Worm (Caenorhabditis elegans) whole organism, L4 larva: ENCODE data around the gene ret-1.

ENCODE experiments used
- F49E8.2 ChIP-seq: sonication (generic microtip); optimal IDR thresholded peaks from 2 replicates; lab custom pipeline; 2016; ENCODE audit warnings: missing compliant biosample characterization, mild to moderate bottlenecking, missing genetic modification characterization, borderline replicate concordance
- ama-1 ChIP-seq: fragments of 150-350 bp; optimal IDR thresholded peaks from 2 replicates; lab custom pipeline; 2014; ENCODE audit warnings: inconsistent platforms, mixed read lengths
- arid-1 ChIP-seq: fragments of 200-800 bp; sonication (Bioruptor generic); conservative IDR thresholded peaks from 2 replicates; pipeline ENCODE4 v1.3.6; 2022; ENCODE audit warnings: missing genetic modification reagents, missing genetic modification characterization, missing compliant biosample characterization
- ces-1 ChIP-seq: fragments of 150-350 bp; sonication (generic microtip); optimal IDR thresholded peaks from 4 replicates; lab custom pipeline; 2014; ENCODE audit warnings: missing biosample characterization, missing genetic modification reagents, missing genetic modification characterization
- lin-39 ChIP-seq: fragments of 150-350 bp; optimal IDR thresholded peaks from 2 replicates; lab custom pipeline; 2014; ENCODE audit warnings: missing biosample characterization, missing genetic modification reagents, missing genetic modification characterization
- mdl-1 ChIP-seq, 2 experiments: fragments of 150-350 bp in 1 of 2; sonication (generic microtip) in 1 of 2; optimal IDR thresholded peaks; 2 replicates each; lab custom pipeline; 2014 to 2017; ENCODE audit warnings: missing biosample characterization in 2 of 2, missing genetic modification characterization in 2 of 2
- nhr-111 ChIP-seq: fragments of 200-800 bp; sonication (Bioruptor generic); optimal IDR thresholded peaks from 2 replicates; lab custom pipeline; 2018; ENCODE audit warnings: mild to moderate bottlenecking, missing genetic modification characterization, missing compliant biosample characterization
- nhr-76 ChIP-seq: fragments of 150-350 bp; optimal IDR thresholded peaks from 2 replicates; lab custom pipeline; 2014; ENCODE audit warnings: missing biosample characterization, missing genetic modification characterization
- php-3 ChIP-seq: fragments of 200-800 bp; sonication (Bioruptor generic); IDR thresholded peaks from 2 replicates; pipeline ENCODE4 v1.3.6; 2022; ENCODE audit warnings: missing genetic modification reagents, missing genetic modification characterization, missing compliant biosample characterization
- unc-130 ChIP-seq: sonication (generic microtip); optimal IDR thresholded peaks from 2 replicates; lab custom pipeline; 2016; ENCODE audit warnings: missing genetic modification reagents, missing genetic modification characterization, missing compliant biosample characterization
- zag-1 ChIP-seq: fragments of 150-350 bp; optimal IDR thresholded peaks from 2 replicates; lab custom pipeline; 2014; ENCODE audit warnings: missing biosample characterization, missing genetic modification characterization
- zip-2 ChIP-seq: fragments of 150-350 bp; optimal IDR thresholded peaks from 2 replicates; lab custom pipeline; 2014; ENCODE audit warnings: missing biosample characterization, missing genetic modification characterization
- ztf-11 ChIP-seq: fragments of 150-350 bp; optimal IDR thresholded peaks from 2 replicates; lab custom pipeline; 2014; ENCODE audit warnings: missing biosample characterization, missing genetic modification characterization

DNA sequence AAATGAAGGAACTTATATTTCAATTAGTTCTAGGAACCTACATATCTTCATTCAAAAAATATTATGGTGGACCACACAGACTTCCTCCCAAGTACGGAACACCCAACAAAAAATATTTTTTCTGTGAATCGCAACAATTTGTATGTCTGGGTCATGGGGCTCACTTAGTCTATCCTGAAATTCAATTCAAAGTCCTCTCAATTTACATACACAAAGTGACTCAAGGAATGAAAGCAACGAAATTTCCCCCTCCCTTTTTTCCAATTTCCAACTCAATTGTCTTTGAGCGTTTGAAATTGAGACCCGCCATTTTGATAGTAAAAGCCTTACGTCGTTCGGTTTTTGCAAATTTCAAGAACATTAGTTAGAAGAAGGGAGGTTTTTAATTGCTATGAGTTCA lies 12.2 kb upstream of the ret-1 start:
- TF ChIP-seq arid-1 (GFP tag; lab: Robert Waterston, UW) (no peak), ama-1 (lab: Kevin White, UChicago) (no peak), php-3 (GFP tag; lab: Robert Waterston, UW) (no peak), zip-2 (tag; lab: Kevin White, UChicago) (no peak), ztf-11 (tag; lab: Kevin White, UChicago) (no peak), nhr-76 (no peak), nhr-111 (GFP tag; lab: Kevin White, UChicago) (no peak), zag-1 (tag; lab: Kevin White, UChicago) (no peak), lin-39 (no peak), mdl-1 (tag; optimal IDR thresholded peaks at IDR 0.05; lab: Kevin White, UChicago) (no peak), unc-130 (GFP tag; lab: Kevin White, UChicago) (no peak), F49E8.2 (tag; lab: Kevin White, UChicago) (no peak), ces-1 (GFP tag; lab: Kevin White, UChicago) (no peak)
